Worm (Caenorhabditis elegans) whole organism, L3 larva: ENCODE measurements around the gene T19D12.5.

Experiments
- ceh-16 ChIP-seq: sonication (generic microtip); optimal IDR thresholded peaks from 2 replicates; lab custom pipeline; 2017; ENCODE audit warnings: missing biosample characterization, missing genetic modification characterization
- ceh-28 ChIP-seq: fragments of 150-350 bp; optimal IDR thresholded peaks from 2 replicates; lab custom pipeline; 2014; ENCODE audit warnings: missing biosample characterization, missing genetic modification reagents, missing genetic modification characterization
- ceh-82 ChIP-seq: fragments of 150-350 bp; optimal IDR thresholded peaks from 2 replicates; lab custom pipeline; 2014; ENCODE audit warnings: missing biosample characterization, missing genetic modification characterization
- elt-2 ChIP-seq: sonication (generic microtip); optimal IDR thresholded peaks from 2 replicates; lab custom pipeline; 2016; ENCODE audit warnings: missing genetic modification reagents, mild to moderate bottlenecking, missing genetic modification characterization, missing compliant biosample characterization
- elt-3 ChIP-seq, 3 experiments: fragments of 150-350 bp in 1 of 3; sonication (generic microtip) in 2 of 3; optimal IDR thresholded peaks; 2 replicates in 2 of 3; 4 replicates in 1 of 3; lab custom pipeline; 2014 to 2017; ENCODE audit warnings: missing biosample characterization in 3 of 3, missing genetic modification characterization in 3 of 3
- fkh-10 ChIP-seq: sonication (generic microtip); optimal IDR thresholded peaks from 2 replicates; lab custom pipeline; 2017; ENCODE audit warnings: missing biosample characterization, missing genetic modification reagents, missing genetic modification characterization
- hmg-11 ChIP-seq: sonication (generic microtip); optimal IDR thresholded peaks from 2 replicates; lab custom pipeline; 2016; ENCODE audit warnings: missing genetic modification characterization, missing compliant biosample characterization
- lin-39 ChIP-seq: fragments of 150-350 bp; optimal IDR thresholded peaks from 2 replicates; lab custom pipeline; 2018; ENCODE audit warnings: missing biosample characterization, missing genetic modification reagents, missing genetic modification characterization
- mdl-1 ChIP-seq: fragments of 150-350 bp; optimal IDR thresholded peaks from 2 replicates; lab custom pipeline; 2014; ENCODE audit warnings: missing biosample characterization, missing genetic modification characterization
- nhr-25 ChIP-seq: sonication (generic microtip); optimal IDR thresholded peaks from 2 replicates; lab custom pipeline; 2017; ENCODE audit warnings: missing biosample characterization, missing genetic modification characterization
- nhr-77 ChIP-seq: fragments of 150-350 bp; optimal IDR thresholded peaks from 2 replicates; lab custom pipeline; 2014; ENCODE audit warnings: missing biosample characterization, missing genetic modification characterization
- pha-4 ChIP-seq: fragments of 150-350 bp; optimal IDR thresholded peaks from 2 replicates; lab custom pipeline; 2014; ENCODE audit warnings: missing biosample characterization, missing genetic modification reagents, missing genetic modification characterization
- tbx-2 ChIP-seq: sonication (generic microtip); optimal IDR thresholded peaks from 2 replicates; lab custom pipeline; 2016; ENCODE audit warnings: mild to moderate bottlenecking, missing genetic modification characterization, missing compliant biosample characterization
- ztf-11 ChIP-seq: fragments of 150-350 bp; optimal IDR thresholded peaks from 2 replicates; lab custom pipeline; 2014; ENCODE audit warnings: missing biosample characterization, missing genetic modification characterization

Gene T19D12.5

ce11 chrII:6587264-6587870, 48.7 kb downstream of the T19D12.5 start, which contains the start of gene C56C10.7:
TSS of gene C56C10.7 (minus strand) at chrII:6587575.
- TF ChIP-seq pha-4 (no peak), ceh-16 (tag; lab: Kevin White, UChicago) (no peak), mdl-1 (tag; lab: Kevin White, UChicago) (no peak), nhr-77 (tag; lab: Kevin White, UChicago) (peak; percentile 58), ztf-11 (tag; lab: Kevin White, UChicago) (no peak), hmg-11 (no peak), fkh-10 (GFP tag; lab: Kevin White, UChicago) (no peak), elt-3 (tag; optimal IDR thresholded peaks at IDR 0.05; lab: Kevin White, UChicago) (no peak), elt-2 (tag; lab: Kevin White, UChicago) (peak; percentile 16), lin-39 (tag; lab: Kevin White, UChicago) (no peak), nhr-25 (tag; lab: Kevin White, UChicago) (peak; percentile 26), ceh-82 (tag; lab: Kevin White, UChicago) (no peak), ceh-28 (tag; lab: Kevin White, UChicago) (no peak), tbx-2 (tag; lab: Kevin White, UChicago) (no peak)
